Worm (Caenorhabditis elegans) whole organism, dauer: Measurements from ENCODE around the gene oig-2.
"Not testable (repeated sequence)": the region's sequence is repeated elsewhere in the genome, so short reads cannot be mapped to it uniquely, and the experiment has no call there.

Source experiments
- unc-62 ChIP-seq: sonication (generic microtip); optimal IDR thresholded peaks from 2 replicates; lab custom pipeline; 2017; ENCODE audit warnings: missing biosample characterization, missing genetic modification reagents, missing genetic modification characterization

oig-2 gene

DNA sequence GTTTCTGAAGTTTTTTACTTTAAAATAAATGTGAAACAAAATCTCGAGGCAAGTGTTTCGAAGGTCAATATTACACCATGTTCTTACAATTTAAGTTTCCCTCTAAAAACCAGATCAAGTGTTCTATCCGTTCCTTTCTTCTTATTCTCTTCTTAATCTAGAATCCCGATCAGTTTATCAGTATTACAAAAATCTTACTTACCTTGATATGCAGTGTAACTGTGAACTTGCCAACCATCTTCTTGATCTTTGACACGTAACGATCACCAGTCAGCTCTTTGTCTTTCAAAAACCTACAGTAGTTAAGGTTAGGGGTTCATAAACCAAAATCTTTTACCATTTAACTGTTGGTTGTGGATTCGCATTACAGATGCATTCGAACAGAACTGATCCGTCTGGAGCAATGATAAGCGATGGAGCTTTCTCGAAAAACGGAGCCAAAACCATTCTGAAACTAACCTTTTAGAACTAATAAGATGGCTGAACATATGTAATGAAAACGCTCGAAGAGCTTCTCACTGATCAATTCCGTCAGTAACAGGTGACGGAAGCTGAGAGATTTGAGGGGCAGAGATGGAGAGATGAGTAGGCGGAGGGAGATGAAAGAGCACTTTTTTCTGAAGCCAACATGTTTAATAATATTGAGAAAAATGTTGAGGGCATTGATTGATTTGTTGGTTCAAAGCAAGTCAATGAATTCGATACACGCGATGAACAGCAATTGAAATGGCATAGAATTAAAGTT, at the start of gene oig-2:
Gene oig-2, minus strand, starts transcription at position 448 of the 745 bp plus-strand sequence.
- TF ChIP-seq unc-62 (GFP tag; lab: Kevin White, UChicago): no peak

DNA sequence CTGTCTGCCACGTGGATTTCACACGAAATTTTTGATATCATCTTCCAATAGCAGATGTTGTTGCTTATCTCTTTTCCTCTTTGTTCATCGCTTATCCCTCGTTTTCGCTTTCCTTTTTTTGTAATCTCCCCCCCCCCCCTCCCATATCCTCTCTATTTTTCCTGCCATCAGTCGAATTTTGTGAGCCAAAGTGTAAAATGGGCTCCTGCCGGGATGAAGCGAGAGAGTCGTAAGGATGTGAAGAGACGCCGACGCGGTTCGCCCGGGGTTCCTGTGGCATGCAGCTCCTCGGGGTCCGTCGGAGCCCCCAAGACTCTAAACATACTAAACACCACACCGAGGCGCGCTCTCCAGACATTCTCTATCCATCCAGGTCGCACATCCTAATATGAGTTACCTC, 48.6 kb upstream of the oig-2 start, which contains the start of gene zyx-1:
Gene zyx-1, plus strand, starts transcription at position 331 of the 400 bp plus-strand sequence.
- no peak for TF ChIP-seq unc-62 (GFP tag; lab: Kevin White, UChicago)

DNA sequence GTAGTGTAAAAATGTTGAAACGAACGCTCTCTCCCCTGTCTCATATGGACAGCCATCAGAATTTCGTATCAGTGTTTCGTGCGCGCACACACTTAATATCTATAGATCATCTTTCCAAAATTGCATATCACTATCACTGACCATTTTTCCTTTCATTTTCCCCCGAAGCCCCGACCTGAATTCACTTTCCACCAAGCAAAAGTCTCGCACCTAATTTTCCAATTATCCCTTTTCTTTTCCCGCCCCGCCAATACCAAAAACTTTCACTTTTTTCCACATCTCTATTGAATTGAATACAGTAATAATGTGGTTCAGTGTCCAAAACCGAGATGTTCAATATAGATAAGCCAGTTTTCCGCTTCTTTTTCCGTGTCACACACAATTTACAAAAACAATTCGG, 45.5 kb upstream of the oig-2 start:
- TF ChIP-seq unc-62 (GFP tag; lab: Kevin White, UChicago): no peak

DNA sequence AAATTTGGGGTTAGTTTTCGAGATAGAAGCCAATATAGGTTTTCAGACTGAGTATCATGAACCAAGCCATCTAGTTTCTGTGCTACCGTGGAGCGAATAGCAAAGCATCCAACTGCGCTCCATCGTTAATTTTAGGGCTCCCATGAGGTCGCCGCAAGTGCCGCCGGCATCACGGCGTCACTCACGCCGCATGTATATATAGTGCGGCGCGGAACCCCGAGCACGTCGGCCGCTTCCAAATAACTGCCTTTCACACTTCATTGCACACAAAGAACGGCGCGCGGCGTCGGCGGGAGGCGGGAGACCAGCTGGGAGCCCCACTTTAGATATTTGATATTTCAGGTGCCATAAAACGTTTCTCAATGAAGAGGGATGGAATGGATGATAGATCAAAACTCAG, 42.1 kb upstream of the oig-2 start:
- no peak for TF ChIP-seq unc-62 (GFP tag; lab: Kevin White, UChicago)

DNA sequence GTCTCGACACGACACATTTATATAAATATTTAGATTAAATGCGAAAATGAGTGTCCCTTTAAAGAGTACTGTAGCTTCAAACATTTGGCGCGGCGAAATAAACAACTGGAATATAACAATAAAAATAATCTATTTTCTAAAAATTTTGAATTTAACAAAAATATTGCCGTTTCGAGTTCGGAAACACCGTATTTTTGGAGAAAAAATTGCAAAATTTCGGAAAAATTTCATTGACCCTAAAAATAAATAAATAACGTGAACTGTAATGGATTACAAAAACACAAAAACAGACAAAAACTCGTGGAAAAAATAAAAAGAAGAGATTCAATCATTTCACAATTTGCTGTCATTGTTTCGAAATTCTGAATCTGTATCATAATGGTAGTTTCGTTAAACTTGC, 39.6 kb upstream of the oig-2 start, which contains the start of gene F42G4.2:
Gene F42G4.2, plus strand, starts transcription at position 301 of the 400 bp plus-strand sequence.
- not testable (repeated sequence) for TF ChIP-seq unc-62 (GFP tag; lab: Kevin White, UChicago)

DNA sequence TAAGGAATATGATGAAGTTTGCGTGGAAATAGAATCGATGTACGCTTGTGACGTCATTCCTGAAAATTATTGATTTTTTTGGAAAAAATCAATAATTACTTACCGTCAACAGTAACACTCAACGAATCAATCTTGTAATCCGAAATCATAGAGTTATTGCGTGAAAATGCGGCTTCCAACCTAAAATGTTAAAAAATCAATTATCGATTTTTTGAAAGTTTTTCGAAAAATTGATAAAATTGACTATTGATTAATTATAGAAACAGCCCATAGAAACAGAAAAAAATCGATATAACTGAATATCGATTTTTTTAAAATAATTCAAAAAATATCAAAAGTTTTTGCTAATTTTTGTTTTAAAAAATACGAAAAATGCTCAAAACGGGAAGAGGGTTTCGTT, 39.1 kb upstream of the oig-2 start, which contains the start of gene F42G4.7:
Gene F42G4.7, minus strand, starts transcription at position 185 of the 400 bp plus-strand sequence.
- TF ChIP-seq unc-62 (GFP tag; lab: Kevin White, UChicago): not testable (repeated sequence)

DNA sequence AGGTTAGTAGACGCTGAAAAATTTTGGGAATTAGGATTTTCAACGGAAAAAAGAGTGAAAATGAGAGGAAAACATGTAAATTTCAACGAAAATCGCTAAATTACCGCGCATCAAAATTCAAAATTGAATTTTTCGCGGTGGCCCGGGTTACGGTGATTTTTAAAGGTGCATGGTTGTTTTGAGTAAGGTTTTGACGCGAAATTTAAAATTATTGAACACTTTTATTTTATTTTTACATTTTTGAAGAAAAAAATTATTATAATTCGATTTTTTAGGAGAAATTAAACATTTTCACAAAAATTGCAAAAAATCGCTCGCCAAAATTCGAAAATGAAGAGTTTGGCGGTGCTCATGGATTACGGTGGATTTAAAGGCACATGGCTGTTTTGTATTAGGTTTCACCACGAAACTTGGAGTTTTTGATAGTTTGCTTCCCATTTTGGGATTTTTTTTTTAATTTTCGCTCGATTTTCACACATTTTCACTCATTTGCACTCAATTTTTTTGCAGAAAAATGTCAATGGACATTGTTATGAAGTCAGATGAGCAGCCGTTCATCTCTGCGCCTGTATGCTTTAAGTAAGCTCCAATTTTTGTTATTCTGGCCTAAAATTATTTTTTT, 35.6 kb upstream of the oig-2 start, which contains the start of gene puf-6:
Gene puf-6, minus strand, starts transcription at position 13 of the 622 bp plus-strand sequence.
- not testable (repeated sequence) for TF ChIP-seq unc-62 (GFP tag; lab: Kevin White, UChicago)

DNA sequence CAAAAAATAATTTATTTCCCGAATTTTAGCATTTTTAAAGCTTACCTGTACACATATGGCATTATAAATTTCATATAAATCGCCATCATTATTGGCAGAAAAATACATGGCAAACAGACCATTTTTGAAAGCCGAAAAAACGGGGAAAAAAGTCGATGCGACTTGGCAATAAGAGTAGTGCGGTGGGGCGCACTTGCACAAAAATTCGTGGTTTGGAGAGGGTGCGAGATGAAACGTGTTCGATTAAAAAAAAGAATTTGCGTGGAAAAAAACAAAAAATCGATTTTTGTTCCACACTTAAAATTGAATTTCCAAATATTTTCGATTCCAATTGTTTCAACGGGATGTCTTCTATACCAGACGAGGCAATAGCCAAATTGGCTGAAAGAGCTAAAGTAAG, 28.8 kb upstream of the oig-2 start, which contains the start of gene F18A11.3:
Gene F18A11.3, minus strand, starts transcription at position 125 of the 400 bp plus-strand sequence.
- TF ChIP-seq unc-62 (GFP tag; lab: Kevin White, UChicago): no peak

DNA sequence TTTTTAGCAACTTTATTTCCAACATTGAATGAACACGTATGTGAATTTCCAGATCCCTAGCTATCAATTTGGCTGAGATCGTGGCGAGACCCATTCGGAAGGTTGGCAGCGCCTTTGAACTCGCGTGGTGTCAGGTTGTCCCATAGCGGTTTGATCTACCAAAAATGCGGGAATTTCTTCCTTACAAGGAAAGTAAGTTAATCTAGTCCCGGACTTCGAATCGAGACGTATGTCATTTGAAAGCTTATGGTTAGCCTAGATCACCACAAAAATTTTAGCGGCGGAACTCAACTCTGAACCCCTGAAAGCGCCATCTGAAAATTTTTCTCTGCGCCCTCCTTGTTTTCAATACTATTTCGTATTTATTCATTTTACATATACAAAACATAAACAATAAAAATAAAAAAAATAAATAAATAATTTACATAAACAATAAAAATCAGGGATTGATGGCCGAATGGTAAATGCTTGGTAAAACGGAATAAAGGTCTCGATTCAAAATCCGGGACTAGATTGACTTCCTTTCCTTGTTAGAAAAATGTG, 23.8 kb upstream of the oig-2 start, which contains the start of gene F18A11.2:
Gene F18A11.2, plus strand, starts transcription at position 51 of the 543 bp plus-strand sequence.
- TF ChIP-seq unc-62 (GFP tag; lab: Kevin White, UChicago): not testable (repeated sequence)

DNA sequence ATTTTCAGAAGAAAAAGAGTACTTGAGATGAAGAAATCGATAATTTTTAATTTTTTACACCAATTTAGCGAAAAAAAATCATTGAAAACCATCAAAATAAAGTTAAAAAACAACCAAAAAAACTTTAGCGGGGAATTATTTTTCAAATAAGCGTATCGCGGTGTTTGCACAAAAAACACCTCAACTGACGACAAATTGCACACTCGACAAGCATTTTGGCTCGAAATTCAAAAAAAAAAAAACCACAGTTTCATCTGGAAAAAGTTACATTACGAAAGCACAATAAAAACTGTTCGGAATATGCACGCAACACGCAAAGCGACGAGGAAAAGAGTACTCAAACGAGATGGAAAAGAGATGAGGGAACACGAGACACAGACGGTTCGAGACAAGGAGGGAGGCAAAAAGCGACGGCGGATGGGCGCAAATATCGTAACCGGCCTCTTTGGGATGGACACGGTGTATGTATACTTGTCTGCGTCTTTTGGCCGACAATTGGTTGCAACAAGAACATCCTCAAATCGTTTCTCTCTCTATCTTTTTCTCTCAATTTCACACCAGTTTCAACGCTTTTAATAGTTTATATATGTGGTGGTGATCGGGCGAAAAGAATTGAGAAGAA, 22.7 kb upstream of the oig-2 start:
- no peak for TF ChIP-seq unc-62 (GFP tag; lab: Kevin White, UChicago)

DNA sequence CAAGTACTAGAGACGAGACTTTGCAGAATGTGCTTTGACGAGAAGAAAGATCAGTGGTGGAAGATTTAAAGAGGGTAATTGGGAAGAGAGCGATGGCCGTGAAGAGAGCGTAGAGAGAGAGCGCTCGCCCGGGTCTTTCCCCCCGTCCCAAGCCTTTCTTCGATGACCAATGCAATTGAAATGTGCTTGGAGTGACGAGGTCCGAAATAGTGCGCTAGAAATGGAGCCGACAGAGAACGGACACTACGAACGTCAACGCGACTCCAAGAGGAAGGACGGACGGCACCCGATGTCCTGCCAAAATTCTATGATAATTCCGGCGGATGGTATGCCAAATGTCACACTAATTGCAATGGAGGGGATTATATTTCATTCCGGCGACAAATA, 22.1 kb upstream of the oig-2 start:
- TF ChIP-seq unc-62 (GFP tag; lab: Kevin White, UChicago): no peak

DNA sequence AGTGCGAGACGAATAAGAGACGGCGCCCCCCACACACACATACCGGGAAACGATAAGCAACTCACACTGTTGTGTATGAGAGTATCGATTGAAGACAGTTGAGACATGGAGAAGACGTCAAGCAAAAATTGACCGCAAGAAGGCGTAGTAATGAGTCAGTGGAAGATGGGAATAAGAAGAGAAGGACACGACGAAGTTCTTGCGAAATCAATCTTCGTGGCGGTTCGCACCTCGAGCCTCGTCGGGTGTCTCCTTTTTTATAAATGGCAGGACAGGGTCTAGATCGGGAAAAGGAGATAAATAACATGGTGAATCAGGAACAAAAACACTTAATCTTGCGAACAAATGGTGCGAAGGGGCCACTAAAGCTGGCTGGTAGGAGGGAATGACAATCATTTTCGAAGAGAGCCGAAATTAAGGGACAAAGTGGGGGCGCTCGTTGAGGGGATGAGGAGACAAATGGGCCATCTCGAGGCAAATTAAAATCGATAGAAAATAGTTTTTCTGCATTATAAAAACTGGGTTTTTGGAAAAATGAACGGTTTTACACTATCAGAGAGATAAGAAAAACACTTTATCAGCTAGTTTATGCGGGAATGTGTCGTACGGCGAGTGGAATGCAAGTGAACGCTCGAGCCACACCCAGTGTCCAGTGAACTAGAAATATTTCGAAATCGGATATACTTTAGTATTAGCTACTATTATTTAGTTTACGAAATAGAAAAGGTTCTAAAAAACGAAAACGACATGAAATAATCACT, 21.5 kb upstream of the oig-2 start:
- no peak for TF ChIP-seq unc-62 (GFP tag; lab: Kevin White, UChicago)

DNA sequence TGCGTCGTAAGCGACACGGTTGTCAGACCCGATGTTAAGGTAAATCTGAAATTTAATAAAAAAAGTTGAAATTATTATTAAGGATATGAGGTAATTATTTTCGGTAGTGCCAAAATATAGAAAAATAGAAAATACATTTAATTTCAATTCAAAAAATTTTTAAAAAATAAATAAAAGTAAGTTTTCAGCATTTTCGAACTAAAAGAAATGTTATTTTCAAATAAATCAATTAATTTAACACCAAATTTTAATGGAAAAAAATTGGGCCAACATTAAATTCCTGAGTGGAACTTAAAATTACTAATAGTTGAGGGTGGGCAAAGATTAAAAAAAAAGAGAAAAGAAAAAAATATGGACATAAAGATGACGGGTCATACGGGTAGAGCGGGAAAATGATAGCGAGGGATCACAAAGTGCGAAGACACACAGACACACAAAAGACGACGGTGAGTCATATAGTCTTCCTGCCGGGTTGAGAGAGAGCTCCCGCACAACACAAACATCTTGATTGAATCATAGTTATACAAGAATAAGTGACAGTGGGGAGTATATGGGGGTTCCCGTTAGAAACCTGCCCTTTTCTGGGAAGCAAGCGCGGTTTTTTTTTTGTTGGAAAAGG, 17.9 kb upstream of the oig-2 start, which contains the start of gene max-2:
Gene max-2, minus strand, starts transcription at position 51 of the 619 bp plus-strand sequence.
- no peak for TF ChIP-seq unc-62 (GFP tag; lab: Kevin White, UChicago)

DNA sequence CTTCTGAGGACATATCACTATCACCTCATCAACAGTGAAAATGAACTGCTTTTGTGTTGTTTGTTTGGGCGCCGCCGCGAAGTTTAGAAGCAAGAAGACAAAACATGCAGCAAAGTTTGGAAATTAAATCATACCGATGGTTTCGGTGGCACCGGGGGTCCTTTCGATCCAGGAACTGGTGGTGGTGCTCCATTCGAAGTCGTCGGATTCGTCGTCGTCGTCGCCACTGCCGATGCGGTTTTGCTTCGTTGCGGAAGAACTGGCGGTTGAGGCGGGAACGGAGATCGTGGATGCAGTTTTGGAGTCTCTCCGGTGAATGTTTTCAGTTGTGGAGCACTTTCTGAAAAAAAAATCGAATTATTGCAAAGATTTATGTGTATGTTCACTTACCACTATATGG, 15.6 kb upstream of the oig-2 start:
- no peak for TF ChIP-seq unc-62 (GFP tag; lab: Kevin White, UChicago)
